Worm (Caenorhabditis elegans) whole organism, late embryonic: Measurements from ENCODE around the gene sru-2.

Source experiments
- C08G9.2 ChIP-seq: sonication (generic microtip); optimal IDR thresholded peaks from 2 replicates; lab custom pipeline; 2016; ENCODE audit warnings: mild to moderate bottlenecking, missing genetic modification characterization, moderate library complexity, missing compliant biosample characterization
- K09A11.1 ChIP-seq: sonication (generic microtip); optimal IDR thresholded peaks from 2 replicates; lab custom pipeline; 2017; ENCODE audit warnings: antibody characterized with exemption, mild to moderate bottlenecking, missing genetic modification characterization, missing compliant biosample characterization; ENCODE audit not compliant: insufficient read depth
- Y22D7AL.16 ChIP-seq: sonication (generic microtip); optimal IDR thresholded peaks from 2 replicates; lab custom pipeline; 2016; ENCODE audit warnings: missing genetic modification characterization, missing compliant biosample characterization
- ama-1 ChIP-seq: fragments of 150-350 bp; optimal IDR thresholded peaks from 2 replicates; lab custom pipeline; 2014
- ceh-14 ChIP-seq: sonication (generic microtip); optimal IDR thresholded peaks from 2 replicates; lab custom pipeline; 2016; ENCODE audit warnings: missing genotype, missing genetic modification characterization, missing compliant biosample characterization
- ceh-18 ChIP-seq: sonication (generic microtip); optimal IDR thresholded peaks from 2 replicates; lab custom pipeline; 2016; ENCODE audit warnings: missing genetic modification characterization, missing compliant biosample characterization
- ceh-2 ChIP-seq: sonication (generic microtip); optimal IDR thresholded peaks from 2 replicates; lab custom pipeline; 2016; ENCODE audit warnings: missing genotype, missing genetic modification characterization, missing compliant biosample characterization
- ceh-24 ChIP-seq: sonication (generic microtip); optimal IDR thresholded peaks from 2 replicates; lab custom pipeline; 2016; ENCODE audit warnings: mild to moderate bottlenecking, missing genetic modification characterization, missing compliant biosample characterization
- ceh-45 ChIP-seq: fragments of 200-800 bp; sonication (Bioruptor generic); IDR thresholded peaks from 2 replicates; pipeline ENCODE4 v1.3.6; 2022; ENCODE audit warnings: missing genetic modification reagents, missing genetic modification characterization, missing compliant biosample characterization
- ceh-48 ChIP-seq: sonication (generic microtip); optimal IDR thresholded peaks from 2 replicates; lab custom pipeline; 2016; ENCODE audit warnings: missing genetic modification characterization, inconsistent platforms, missing compliant biosample characterization
- ceh-6 ChIP-seq: fragments of 200-800 bp; sonication (Bioruptor generic); optimal IDR thresholded peaks from 2 replicates; lab custom pipeline; 2018; ENCODE audit warnings: mild to moderate bottlenecking, missing genetic modification characterization, missing compliant biosample characterization
- ceh-9 ChIP-seq: sonication (generic microtip); optimal IDR thresholded peaks from 2 replicates; lab custom pipeline; 2016; ENCODE audit warnings: mild to moderate bottlenecking, missing genetic modification characterization, inconsistent platforms, missing compliant biosample characterization
- elt-2 ChIP-seq: sonication (generic microtip); optimal IDR thresholded peaks from 2 replicates; lab custom pipeline; 2016; ENCODE audit warnings: missing genetic modification reagents, missing genetic modification characterization, missing compliant biosample characterization
- ets-4 ChIP-seq: sonication (generic microtip); optimal IDR thresholded peaks from 2 replicates; lab custom pipeline; 2016; ENCODE audit warnings: missing genetic modification characterization, missing compliant biosample characterization
- eyg-1 ChIP-seq: sonication (generic microtip); optimal IDR thresholded peaks from 2 replicates; lab custom pipeline; 2016; ENCODE audit warnings: missing genotype, missing genetic modification characterization, missing compliant biosample characterization
- gmeb-2 ChIP-seq: sonication (generic microtip); optimal IDR thresholded peaks from 2 replicates; lab custom pipeline; 2016; ENCODE audit warnings: missing genetic modification characterization, inconsistent platforms, missing compliant biosample characterization
- hlh-13 ChIP-seq: fragments of 200-800 bp; sonication (Bioruptor generic); optimal IDR thresholded peaks from 2 replicates; lab custom pipeline; 2018; ENCODE audit warnings: mild to moderate bottlenecking, missing genetic modification characterization, missing compliant biosample characterization
- hlh-15 ChIP-seq: sonication (generic microtip); optimal IDR thresholded peaks from 2 replicates; lab custom pipeline; 2016; ENCODE audit warnings: missing genetic modification characterization, missing compliant biosample characterization
- hlh-30 ChIP-seq: sonication (generic microtip); optimal IDR thresholded peaks from 2 replicates; lab custom pipeline; 2017; ENCODE audit warnings: antibody characterized with exemption, missing genetic modification characterization, missing compliant biosample characterization; ENCODE audit not compliant: insufficient read depth
- lin-11 ChIP-seq: fragments of 200-800 bp; sonication (Bioruptor generic); optimal IDR thresholded peaks from 2 replicates; lab custom pipeline; 2018; ENCODE audit warnings: mild to moderate bottlenecking, missing genetic modification characterization, missing compliant biosample characterization
- nfya-1 ChIP-seq: sonication (generic microtip); optimal IDR thresholded peaks from 2 replicates; lab custom pipeline; 2017; ENCODE audit warnings: missing genetic modification characterization, mild to moderate bottlenecking, missing compliant biosample characterization, antibody characterized with exemption, moderate library complexity
- nhr-232 ChIP-seq: sonication (generic microtip); optimal IDR thresholded peaks from 2 replicates; lab custom pipeline; 2016; ENCODE audit warnings: missing genetic modification characterization, missing compliant biosample characterization
- pqm-1 ChIP-seq: sonication (generic microtip); optimal IDR thresholded peaks from 2 replicates; lab custom pipeline; 2016; ENCODE audit warnings: missing genetic modification characterization, missing compliant biosample characterization
- ref-2 ChIP-seq: sonication (generic microtip); optimal IDR thresholded peaks from 2 replicates; lab custom pipeline; 2016; ENCODE audit warnings: missing genetic modification characterization, missing compliant biosample characterization
- rnt-1 ChIP-seq: sonication (generic microtip); optimal IDR thresholded peaks from 2 replicates; lab custom pipeline; 2016; ENCODE audit warnings: missing genetic modification characterization, missing compliant biosample characterization
- sdc-2 ChIP-seq: sonication (generic microtip); optimal IDR thresholded peaks from 2 replicates; lab custom pipeline; 2016; ENCODE audit warnings: missing genotype, missing genetic modification characterization, missing compliant biosample characterization
- syd-9 ChIP-seq: sonication (generic microtip); optimal IDR thresholded peaks from 2 replicates; lab custom pipeline; 2016; ENCODE audit warnings: mild to moderate bottlenecking, missing genetic modification characterization, moderate library complexity, missing compliant biosample characterization
- tbx-2 ChIP-seq: sonication (generic microtip); optimal IDR thresholded peaks from 2 replicates; lab custom pipeline; 2016; ENCODE audit warnings: missing genetic modification characterization, missing compliant biosample characterization
- ttx-3 ChIP-seq: sonication (generic microtip); optimal IDR thresholded peaks from 2 replicates; lab custom pipeline; 2016; ENCODE audit warnings: missing genetic modification reagents, missing genetic modification characterization, missing compliant biosample characterization
- unc-3 ChIP-seq, 2 experiments: fragments of 200-800 bp in 1 of 2; sonication (Bioruptor generic) in 1 of 2; sonication (generic microtip) in 1 of 2; conservative IDR thresholded peaks in 1 of 2; optimal IDR thresholded peaks in 1 of 2; 2 replicates each; pipeline versions ENCODE4 v1.3.6 to Lab custom; 2016 to 2022; ENCODE audit warnings: missing compliant biosample characterization in 2 of 2, missing genetic modification characterization in 2 of 2, missing genetic modification reagents in 1 of 2
- unc-42 ChIP-seq: sonication (generic microtip); optimal IDR thresholded peaks from 2 replicates; lab custom pipeline; 2016; ENCODE audit warnings: missing genotype, missing genetic modification characterization, missing compliant biosample characterization
- unc-55 ChIP-seq: sonication (generic microtip); optimal IDR thresholded peaks from 2 replicates; lab custom pipeline; 2017; ENCODE audit warnings: missing biosample characterization, missing genetic modification reagents, missing genetic modification characterization

The sru-2 gene

ce11 chrIV:9451816-9452215, 34.3 kb upstream of the sru-2 start:
- TF ChIP-seq ets-4: no peak
- no peak for TF ChIP-seq hlh-30 (tag; lab: Kevin White, UChicago)
- TF ChIP-seq elt-2 (tag; lab: Kevin White, UChicago): no peak
- TF ChIP-seq unc-55: no peak
- TF ChIP-seq K09A11.1 (tag; lab: Kevin White, UChicago): no peak
- TF ChIP-seq ama-1: no peak
- no peak for TF ChIP-seq C08G9.2 (tag; lab: Kevin White, UChicago)
- no peak for TF ChIP-seq tbx-2 (tag; lab: Kevin White, UChicago)
- no peak for TF ChIP-seq rnt-1 (tag; lab: Kevin White, UChicago)
- no peak for TF ChIP-seq ceh-45
- TF ChIP-seq, all 69 proteins: peak for 0

- no peak for TF ChIP-seq ref-2
- no peak for TF ChIP-seq C08G9.2 (tag; lab: Kevin White, UChicago)
- no peak for TF ChIP-seq unc-42
- TF ChIP-seq hlh-15 (tag; lab: Kevin White, UChicago): no peak
- no peak for TF ChIP-seq syd-9 (tag; lab: Kevin White, UChicago)
- TF ChIP-seq nhr-232 (tag; lab: Kevin White, UChicago): no peak
- no peak for TF ChIP-seq ttx-3
- TF ChIP-seq ceh-18: no peak
- TF ChIP-seq elt-2 (tag; lab: Kevin White, UChicago): no peak
- no peak for TF ChIP-seq hlh-13 (GFP tag; lab: Kevin White, UChicago)
- no peak for TF ChIP-seq Y22D7AL.16
- no peak for TF ChIP-seq ceh-14
- TF ChIP-seq ceh-48 (tag; lab: Kevin White, UChicago): no peak
- TF ChIP-seq, all 69 proteins: peak for 0
These were observed 28.7 kb upstream of the sru-2 start, which contains the start of gene cutl-17 for ce11 chrIV:9457400-9457799. TSS of gene cutl-17 (minus strand) at chrIV:9457500.

ce11 chrIV:9459224-9459781, 26.8 kb upstream of the sru-2 start, which contains the start of gene copb-2:
TSS of gene copb-2 (plus strand) at chrIV:9459731.
- no peak for TF ChIP-seq pqm-1 (tag; lab: Kevin White, UChicago)
- peak; percentile 61 for TF ChIP-seq unc-42
- TF ChIP-seq ceh-6 (GFP tag; lab: Kevin White, UChicago): no peak
- TF ChIP-seq elt-2 (tag; lab: Kevin White, UChicago): no peak
- TF ChIP-seq ttx-3: no peak
- peak; percentile 42 for TF ChIP-seq nfya-1
- TF ChIP-seq nhr-232 (tag; lab: Kevin White, UChicago): no peak

ce11 chrIV:9464345-9464783, 21.7 kb upstream of the sru-2 start:
- no peak for TF ChIP-seq C08G9.2 (tag; lab: Kevin White, UChicago)
- TF ChIP-seq ceh-2 (tag; lab: Kevin White, UChicago): no peak
- peak; percentile 57 for TF ChIP-seq ama-1

ce11 chrIV:9467418-9467817, 18.7 kb upstream of the sru-2 start, which contains the start of gene F38E11.6:
TSS of gene F38E11.6 (minus strand) at chrIV:9467518.
- no peak for TF ChIP-seq unc-42
- no peak for TF ChIP-seq ama-1
- TF ChIP-seq unc-3 (GFP tag; conservative IDR thresholded peaks at IDR 0.05; lab: Robert Waterston, UW): no peak
- no peak for TF ChIP-seq unc-3 (tag; optimal IDR thresholded peaks at IDR 0.05; lab: Kevin White, UChicago)
- no peak for TF ChIP-seq eyg-1 (tag; lab: Kevin White, UChicago)
- no peak for TF ChIP-seq ceh-48 (tag; lab: Kevin White, UChicago)
- TF ChIP-seq ceh-14: no peak
- no peak for TF ChIP-seq lin-11 (tag; lab: Kevin White, UChicago)
- TF ChIP-seq tbx-2 (tag; lab: Kevin White, UChicago): no peak
- no peak for TF ChIP-seq ceh-24 (tag; lab: Kevin White, UChicago)
- TF ChIP-seq syd-9 (tag; lab: Kevin White, UChicago): no peak
- no peak for TF ChIP-seq nfya-1
- TF ChIP-seq ref-2: no peak
- no peak for TF ChIP-seq ceh-9 (tag; lab: Kevin White, UChicago)
- no peak for TF ChIP-seq elt-2 (tag; lab: Kevin White, UChicago)
- no peak for TF ChIP-seq gmeb-2 (tag; lab: Kevin White, UChicago)
- no peak for TF ChIP-seq sdc-2 (tag; lab: Kevin White, UChicago)
